Worm (Caenorhabditis elegans) whole organism, L3 larva: ENCODE data around the gene mog-4.
A peak's percentile ranks its signal among the peaks of the same experiment; 100 is the strongest.
"Not testable (repeated sequence)": the region's sequence is repeated elsewhere in the genome, so short reads cannot be mapped to it uniquely, and the experiment has no call there.

ENCODE experiments used
- aly-2 ChIP-seq: fragments of 150-350 bp; optimal IDR thresholded peaks from 2 replicates; lab custom pipeline; 2014; ENCODE audit warnings: missing biosample characterization, missing genetic modification characterization
- elt-3 ChIP-seq, 3 experiments: fragments of 150-350 bp in 1 of 3; sonication (generic microtip) in 2 of 3; optimal IDR thresholded peaks; 2 replicates in 2 of 3; 4 replicates in 1 of 3; lab custom pipeline; 2014 to 2017; ENCODE audit warnings: missing biosample characterization in 3 of 3, missing genetic modification characterization in 3 of 3
- nhr-28 ChIP-seq: fragments of 150-350 bp; optimal IDR thresholded peaks from 2 replicates; lab custom pipeline; 2014; ENCODE audit warnings: missing biosample characterization, missing genetic modification characterization
- snpc-4 ChIP-seq: fragments of 150-350 bp; optimal IDR thresholded peaks from 2 replicates; lab custom pipeline; 2014; ENCODE audit warnings: missing biosample characterization, missing genetic modification characterization
- unc-62 ChIP-seq: fragments of 150-350 bp; sonication (generic microtip); optimal IDR thresholded peaks from 4 replicates; lab custom pipeline; 2014; ENCODE audit warnings: missing biosample characterization, missing genetic modification reagents, missing genetic modification characterization

DNA sequence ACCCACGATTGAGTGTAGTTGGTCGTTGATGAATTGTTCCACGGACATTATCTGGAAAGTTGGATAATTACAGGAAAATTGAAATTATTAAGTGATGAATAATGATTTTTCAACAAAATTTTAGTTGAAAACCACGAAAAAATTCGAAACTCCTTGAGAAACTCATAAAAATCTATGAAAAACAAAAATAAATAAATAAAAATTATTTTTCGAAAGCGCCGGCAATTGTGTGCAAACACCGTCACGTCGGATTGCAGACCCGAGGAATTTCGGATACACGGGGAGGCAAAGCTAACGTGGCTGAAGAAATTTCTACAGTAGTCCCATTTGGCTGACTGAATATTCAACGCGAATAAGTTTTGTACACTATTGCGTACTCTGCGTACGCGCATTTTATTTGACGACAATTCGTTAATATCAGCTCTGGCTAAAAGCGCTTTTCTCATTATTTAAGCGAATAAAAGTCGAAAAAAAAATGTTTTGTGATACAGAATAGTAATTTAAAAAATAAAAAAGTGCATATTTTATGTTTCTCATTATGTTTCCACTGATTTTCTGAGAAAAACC lies at the start of gene mog-4:
- not testable (repeated sequence) for TF ChIP-seq nhr-28; elt-3 (tag; optimal IDR thresholded peaks at IDR 0.05; lab: Kevin White, UChicago); aly-2 (tag; lab: Kevin White, UChicago); unc-62 (GFP tag; lab: Kevin White, UChicago)
- TF ChIP-seq snpc-4 (tag; lab: Kevin White, UChicago): peak; percentile 58
